Fruit fly (Drosophila melanogaster) whole organism, prepupa: ENCODE data around the gene Pax.

Experiments used
- Blimp-1 ChIP-seq: fragments of 200-800 bp; sonication (Bioruptor generic); optimal IDR thresholded peaks from 3 replicates; lab custom pipeline; 2017; ENCODE audit warnings: missing biosample characterization, missing genetic modification characterization, mild to moderate bottlenecking, moderate library complexity, missing genetic modification reagents
- CG11762 ChIP-seq: fragments of 200-800 bp; sonication (Bioruptor generic); optimal IDR thresholded peaks from 3 replicates; lab custom pipeline; 2016; ENCODE audit warnings: missing biosample characterization, missing genetic modification characterization; ENCODE audit not compliant: insufficient read depth
- CG15336 ChIP-seq: fragments of 200-800 bp; sonication (Bioruptor generic); IDR thresholded peaks from 2 replicates; pipeline ENCODE4 v1.3.6; 2022; ENCODE audit warnings: missing biosample characterization, missing genetic modification characterization
- CG16779 ChIP-seq: fragments of 200-800 bp; sonication (Bioruptor generic); optimal IDR thresholded peaks from 3 replicates; lab custom pipeline; 2017; ENCODE audit warnings: missing biosample characterization, mild to moderate bottlenecking, missing genetic modification characterization
- CG3032 ChIP-seq: fragments of 200-800 bp; optimal IDR thresholded peaks from 2 replicates; lab custom pipeline; 2019; ENCODE audit warnings: missing biosample characterization, mild to moderate bottlenecking, missing genetic modification characterization, moderate library complexity
- CG31627 ChIP-seq: fragments of 200-800 bp; sonication (Bioruptor generic); optimal IDR thresholded peaks from 3 replicates; lab custom pipeline; 2016; ENCODE audit warnings: missing biosample characterization, missing genetic modification characterization
- CG32006 ChIP-seq: fragments of 200-800 bp; sonication (Bioruptor generic); optimal IDR thresholded peaks from 3 replicates; lab custom pipeline; 2017; ENCODE audit warnings: missing biosample characterization, mild to moderate bottlenecking, missing genetic modification characterization
- CG34406 ChIP-seq: fragments of 200-800 bp; sonication (Bioruptor generic); optimal IDR thresholded peaks from 3 replicates; lab custom pipeline; 2016; ENCODE audit warnings: missing biosample characterization, missing genetic modification characterization
- CG3919 ChIP-seq: fragments of 200-800 bp; sonication (Bioruptor generic); optimal IDR thresholded peaks from 3 replicates; lab custom pipeline; 2016; ENCODE audit warnings: missing biosample characterization, missing genetic modification characterization
- CG4318 ChIP-seq: fragments of 200-800 bp; sonication (Bioruptor generic); optimal IDR thresholded peaks from 3 replicates; lab custom pipeline; 2017; ENCODE audit warnings: missing biosample characterization, mild to moderate bottlenecking, missing genetic modification characterization
- CG6276 ChIP-seq: fragments of 200-800 bp; sonication (Bioruptor generic); optimal IDR thresholded peaks from 2 replicates; lab custom pipeline; 2017; ENCODE audit warnings: missing biosample characterization, mild to moderate bottlenecking, missing genetic modification characterization
- CG6808 ChIP-seq: fragments of 200-800 bp; sonication (Bioruptor generic); optimal IDR thresholded peaks from 3 replicates; lab custom pipeline; 2017; ENCODE audit warnings: missing biosample characterization, missing genetic modification characterization, mild to moderate bottlenecking, moderate library complexity, missing genetic modification reagents
- CG6854 ChIP-seq: fragments of 200-800 bp; sonication (Bioruptor generic); optimal IDR thresholded peaks from 2 replicates; lab custom pipeline; 2017; ENCODE audit warnings: missing biosample characterization, mild to moderate bottlenecking, missing genetic modification characterization
- CG7368 ChIP-seq: fragments of 200-800 bp; sonication (Bioruptor generic); optimal IDR thresholded peaks from 3 replicates; lab custom pipeline; 2016; ENCODE audit warnings: missing biosample characterization, missing genetic modification characterization
- CG9139 ChIP-seq: fragments of 200-800 bp; sonication (Bioruptor generic); optimal IDR thresholded peaks from 3 replicates; lab custom pipeline; 2017; ENCODE audit warnings: missing biosample characterization, mild to moderate bottlenecking, missing genetic modification characterization
- Eip78C ChIP-seq: fragments of 200-800 bp; sonication (Bioruptor generic); peaks from one replicate; lab custom pipeline; 2016; ENCODE audit warnings: missing biosample characterization, missing genetic modification characterization
- Eip93F ChIP-seq: fragments of 200-800 bp; sonication (Bioruptor generic); optimal IDR thresholded peaks from 2 replicates; lab custom pipeline; 2016; ENCODE audit warnings: missing biosample characterization, mild to moderate bottlenecking, missing genetic modification characterization
- Ets96B ChIP-seq: fragments of 200-800 bp; optimal IDR thresholded peaks from 2 replicates; lab custom pipeline; 2019; ENCODE audit warnings: missing biosample characterization, mild to moderate bottlenecking, missing genetic modification characterization, moderate library complexity
- Gug ChIP-seq: fragments of 200-800 bp; sonication (Bioruptor generic); IDR thresholded peaks from 2 replicates; pipeline ENCODE4 v1.3.6; 2022; ENCODE audit warnings: missing biosample characterization, missing genetic modification characterization
- Hr38 ChIP-seq: sonication (Bioruptor generic); optimal IDR thresholded peaks from 2 replicates; lab custom pipeline; 2016; ENCODE audit warnings: missing biosample characterization, missing genetic modification characterization
- Hr39 ChIP-seq: fragments of 200-800 bp; sonication (Bioruptor generic); optimal IDR thresholded peaks from 2 replicates; lab custom pipeline; 2016; ENCODE audit warnings: missing biosample characterization, missing genetic modification characterization
- Hr4 ChIP-seq: fragments of 200-800 bp; sonication (Bioruptor generic); optimal IDR thresholded peaks from 3 replicates; lab custom pipeline; 2016; ENCODE audit warnings: missing biosample characterization, missing genetic modification characterization
- Lpt ChIP-seq: fragments of 200-800 bp; sonication (Bioruptor generic); optimal IDR thresholded peaks from 3 replicates; lab custom pipeline; 2016; ENCODE audit warnings: missing biosample characterization, missing genetic modification characterization
- Sox102F ChIP-seq: fragments of 200-800 bp; sonication (Bioruptor generic); optimal IDR thresholded peaks from 2 replicates; lab custom pipeline; 2016; ENCODE audit warnings: missing biosample characterization, mild to moderate bottlenecking, missing genetic modification characterization
- Sox14 ChIP-seq: fragments of 200-800 bp; sonication (Bioruptor generic); optimal IDR thresholded peaks from 3 replicates; lab custom pipeline; 2016; ENCODE audit warnings: missing biosample characterization, missing genetic modification characterization
- Sox15 ChIP-seq: fragments of 200-800 bp; sonication (Bioruptor generic); optimal IDR thresholded peaks from 3 replicates; lab custom pipeline; 2016; ENCODE audit warnings: missing biosample characterization, missing genetic modification characterization
- acj6 ChIP-seq: fragments of 200-800 bp; sonication (Bioruptor generic); optimal IDR thresholded peaks from 3 replicates; lab custom pipeline; 2016; ENCODE audit warnings: missing biosample characterization, missing genetic modification characterization
- dac ChIP-seq: fragments of 200-800 bp; sonication (Bioruptor generic); optimal IDR thresholded peaks from 2 replicates; lab custom pipeline; 2017; ENCODE audit warnings: missing biosample characterization, mild to moderate bottlenecking, missing genetic modification characterization
- dsx ChIP-seq: fragments of 200-800 bp; optimal IDR thresholded peaks from 3 replicates; lab custom pipeline; 2019; ENCODE audit warnings: missing biosample characterization, mild to moderate bottlenecking, missing genetic modification characterization, moderate library complexity; ENCODE audit not compliant: poor library complexity, severe bottlenecking
- esn ChIP-seq: fragments of 200-800 bp; sonication (Bioruptor generic); optimal IDR thresholded peaks from 2 replicates; lab custom pipeline; 2016; ENCODE audit warnings: missing biosample characterization, mild to moderate bottlenecking, missing genetic modification characterization, moderate library complexity
- fd59A ChIP-seq: fragments of 200-800 bp; sonication (Bioruptor generic); optimal IDR thresholded peaks from 2 replicates; lab custom pipeline; 2017; ENCODE audit warnings: missing biosample characterization, mild to moderate bottlenecking, missing genetic modification characterization, missing genetic modification reagents
- fkh ChIP-seq: fragments of 200-800 bp; sonication (Bioruptor generic); optimal IDR thresholded peaks from 3 replicates; lab custom pipeline; 2017; ENCODE audit warnings: missing biosample characterization, mild to moderate bottlenecking, missing genetic modification characterization, moderate library complexity
- ss ChIP-seq, 2 experiments: fragments of 200-800 bp; sonication (Bioruptor generic); optimal IDR thresholded peaks; 2 replicates in 1 of 2; 3 replicates in 1 of 2; lab custom pipeline; 2017 to 2018; ENCODE audit warnings: mild to moderate bottlenecking in 2 of 2, missing biosample characterization in 2 of 2, missing genetic modification characterization in 2 of 2, moderate library complexity in 1 of 2
- svp ChIP-seq: fragments of 200-800 bp; sonication (Bioruptor generic); peaks from one replicate; lab custom pipeline; 2016; ENCODE audit warnings: missing biosample characterization, missing genetic modification characterization
- topi ChIP-seq: fragments of 200-800 bp; sonication (Bioruptor generic); optimal IDR thresholded peaks from 3 replicates; lab custom pipeline; 2016; ENCODE audit warnings: missing biosample characterization, missing genetic modification characterization
- vri ChIP-seq: fragments of 200-800 bp; sonication (Bioruptor generic); optimal IDR thresholded peaks from 3 replicates; lab custom pipeline; 2016; ENCODE audit warnings: missing biosample characterization, mild to moderate bottlenecking, missing genetic modification characterization

Gene Pax

dm6 chr2L:19413118-19413893, 13.1 kb downstream of the Pax start:
- no peak for TF ChIP-seq fd59A
- peak; percentile 96 for TF ChIP-seq svp
- peak; percentile 8 for TF ChIP-seq Eip78C (GFP tag; lab: Kevin White, UChicago)

dm6 chr2L:19411966-19412365, 14.4 kb downstream of the Pax start:
- TF ChIP-seq CG11762 (GFP tag; lab: Kevin White, UChicago): no peak
- no peak for TF ChIP-seq Hr4 (GFP tag; lab: Kevin White, UChicago)
- peak; percentile 72 for TF ChIP-seq fkh (GFP tag; lab: Kevin White, UChicago)
- no peak for TF ChIP-seq CG6276 (GFP tag; lab: Kevin White, UChicago)
- TF ChIP-seq Gug (GFP tag; lab: Robert Waterston, UW): no peak

- no peak for TF ChIP-seq Gug (GFP tag; lab: Robert Waterston, UW)
- TF ChIP-seq dsx (GFP tag; lab: Kevin White, UChicago): no peak
- TF ChIP-seq CG7368 (GFP tag; lab: Kevin White, UChicago): no peak
- no peak for TF ChIP-seq esn (GFP tag; lab: Kevin White, UChicago)
- TF ChIP-seq Sox102F (GFP tag; lab: Kevin White, UChicago): no peak
- TF ChIP-seq svp: no peak
- no peak for TF ChIP-seq CG3919 (GFP tag; lab: Kevin White, UChicago)
- no peak for TF ChIP-seq Sox14 (GFP tag; lab: Kevin White, UChicago)
- TF ChIP-seq topi: no peak
- no peak for TF ChIP-seq dac (GFP tag; lab: Kevin White, UChicago)
- no peak for TF ChIP-seq CG4318 (GFP tag; lab: Kevin White, UChicago)
- no peak for TF ChIP-seq CG3032
- no peak for TF ChIP-seq CG32006 (GFP tag; lab: Kevin White, UChicago)
- no peak for TF ChIP-seq CG16779 (tag; lab: Kevin White, UChicago)
- no peak for TF ChIP-seq CG9139
- no peak for TF ChIP-seq CG31627
- no peak for TF ChIP-seq CG6854 (GFP tag; lab: Kevin White, UChicago)
- no peak for TF ChIP-seq ss (GFP tag; optimal IDR thresholded peaks at IDR 0.05; lab: Kevin White, UChicago)
- no peak for TF ChIP-seq vri (GFP tag; lab: Kevin White, UChicago)
These were observed 20.0 kb downstream of the Pax start for dm6 chr2L:19406419-19406818.

dm6 chr2L:19405685-19406357, 20.6 kb downstream of the Pax start:
- TF ChIP-seq Sox15 (GFP tag; lab: Kevin White, UChicago): no peak
- TF ChIP-seq svp: no peak
- no peak for TF ChIP-seq Ets96B (tag; lab: Kevin White, UChicago)
- no peak for TF ChIP-seq CG34406 (GFP tag; lab: Kevin White, UChicago)
- no peak for TF ChIP-seq Hr39 (GFP tag; lab: Kevin White, UChicago)
- no peak for TF ChIP-seq Hr38 (GFP tag; lab: Kevin White, UChicago)
- no peak for TF ChIP-seq Blimp-1 (GFP tag; lab: Kevin White, UChicago)
- no peak for TF ChIP-seq CG15336
- no peak for TF ChIP-seq CG6276 (GFP tag; lab: Kevin White, UChicago)
- TF ChIP-seq Sox14 (GFP tag; lab: Kevin White, UChicago): no peak
- TF ChIP-seq dac (GFP tag; lab: Kevin White, UChicago): no peak
- no peak for TF ChIP-seq Lpt (GFP tag; lab: Kevin White, UChicago)
- no peak for TF ChIP-seq Gug (GFP tag; lab: Robert Waterston, UW)
- TF ChIP-seq dsx (GFP tag; lab: Kevin White, UChicago): no peak
- TF ChIP-seq CG6808 (GFP tag; lab: Kevin White, UChicago): no peak
- TF ChIP-seq Eip93F (GFP tag; lab: Kevin White, UChicago): no peak
- no peak for TF ChIP-seq acj6 (GFP tag; lab: Kevin White, UChicago)
- no peak for TF ChIP-seq CG3032
- no peak for TF ChIP-seq CG7368 (GFP tag; lab: Kevin White, UChicago)
